Fruit fly (Drosophila melanogaster) whole organism, embryonic: ENCODE results near the gene CG14154.

Experiments
- Bdp1 ChIP-seq: fragments of 200-800 bp; sonication (Bioruptor generic); optimal IDR thresholded peaks from 3 replicates; lab custom pipeline; 2016; ENCODE audit warnings: missing biosample characterization, missing genetic modification characterization
- CG10209 ChIP-seq: fragments of 200-800 bp; sonication (Bioruptor generic); optimal IDR thresholded peaks from 3 replicates; lab custom pipeline; 2017; ENCODE audit warnings: missing biosample characterization, mild to moderate bottlenecking, missing genetic modification characterization, missing genetic modification reagents
- CG10321 ChIP-seq: fragments of 200-800 bp; sonication (Bioruptor generic); IDR thresholded peaks from 2 replicates; pipeline ENCODE4 v1.3.6; 2022; ENCODE audit warnings: missing biosample characterization, missing genetic modification characterization
- CG10959 ChIP-seq: fragments of 200-800 bp; sonication (Bioruptor generic); IDR thresholded peaks from 2 replicates; pipeline ENCODE4 v1.3.6; 2022; ENCODE audit warnings: missing biosample characterization, missing genetic modification characterization
- CG11695 ChIP-seq: fragments of 200-800 bp; sonication (Bioruptor generic); IDR thresholded peaks from 3 replicates; pipeline ENCODE4 v1.3.6; 2022; ENCODE audit warnings: missing biosample characterization, missing genetic modification characterization
- CG12391 ChIP-seq: fragments of 200-800 bp; sonication (Bioruptor generic); optimal IDR thresholded peaks from 3 replicates; lab custom pipeline; 2018; ENCODE audit warnings: missing biosample characterization, mild to moderate bottlenecking, missing genetic modification characterization, moderate library complexity
- CG13624 ChIP-seq: fragments of 200-800 bp; sonication (Bioruptor generic); optimal IDR thresholded peaks from 2 replicates; lab custom pipeline; 2016; ENCODE audit warnings: missing biosample characterization, missing genetic modification characterization
- CG14965 ChIP-seq: fragments of 200-800 bp; sonication (Bioruptor generic); optimal IDR thresholded peaks from 2 replicates; lab custom pipeline; 2016; ENCODE audit warnings: missing biosample characterization, missing genetic modification characterization, borderline replicate concordance
- CG16779 ChIP-seq: fragments of 200-800 bp; sonication (Bioruptor generic); IDR thresholded peaks from 2 replicates; pipeline ENCODE4 v1.3.6; 2022; ENCODE audit warnings: missing biosample characterization, missing genetic modification characterization
- CG16813 ChIP-seq: fragments of 200-800 bp; sonication (Bioruptor generic); IDR thresholded peaks from 3 replicates; pipeline ENCODE4 v1.3.6; 2022; ENCODE audit warnings: missing biosample characterization, missing genetic modification characterization; ENCODE audit not compliant: partially characterized antibody
- CG18476 ChIP-seq: fragments of 200-800 bp; sonication (Bioruptor generic); optimal IDR thresholded peaks from 2 replicates; lab custom pipeline; 2016; ENCODE audit warnings: missing biosample characterization, mild to moderate bottlenecking, missing genetic modification characterization
- CG18764 ChIP-seq: fragments of 200-800 bp; sonication (Bioruptor generic); optimal IDR thresholded peaks from 3 replicates; lab custom pipeline; 2016; ENCODE audit warnings: missing biosample characterization, missing genetic modification characterization
- CG2889 ChIP-seq: fragments of 200-800 bp; sonication (Bioruptor generic); IDR thresholded peaks from 3 replicates; pipeline ENCODE4 v1.3.6; 2022; ENCODE audit warnings: missing biosample characterization, missing genetic modification characterization
- CG34376 ChIP-seq: fragments of 200-800 bp; sonication (Bioruptor generic); optimal IDR thresholded peaks from 2 replicates; lab custom pipeline; 2018; ENCODE audit warnings: missing biosample characterization, mild to moderate bottlenecking, missing genetic modification characterization
- CG34422 ChIP-seq: fragments of 200-800 bp; sonication (Bioruptor generic); IDR thresholded peaks from 3 replicates; pipeline ENCODE4 v1.3.6; 2022; ENCODE audit warnings: missing biosample characterization, missing genetic modification characterization
- CG4707 ChIP-seq: fragments of 200-800 bp; sonication (Bioruptor generic); optimal IDR thresholded peaks from 2 replicates; lab custom pipeline; 2018; ENCODE audit warnings: missing biosample characterization, mild to moderate bottlenecking, missing genetic modification characterization, moderate library complexity
- CG6272 ChIP-seq: fragments of 200-800 bp; sonication (Bioruptor generic); IDR thresholded peaks from 2 replicates; pipeline ENCODE4 v1.3.6; 2022; ENCODE audit warnings: missing biosample characterization, missing genetic modification characterization
- CG6813 ChIP-seq: fragments of 200-800 bp; sonication (Bioruptor generic); optimal IDR thresholded peaks from 2 replicates; lab custom pipeline; 2017; ENCODE audit warnings: missing biosample characterization, missing genetic modification characterization, mild to moderate bottlenecking, moderate library complexity, missing genetic modification reagents
- CG8281 ChIP-seq: fragments of 200-800 bp; sonication (Bioruptor generic); optimal IDR thresholded peaks from 2 replicates; lab custom pipeline; 2018; ENCODE audit warnings: missing biosample characterization, mild to moderate bottlenecking, missing genetic modification characterization, moderate library complexity
- CG9609 ChIP-seq: fragments of 200-800 bp; sonication (Bioruptor generic); optimal IDR thresholded peaks from 3 replicates; lab custom pipeline; 2016; ENCODE audit warnings: missing biosample characterization, missing genetic modification characterization
- Dfd ChIP-seq, 2 experiments: fragments of >200 bp; optimal IDR thresholded peaks; 2 replicates each; lab custom pipeline; 2017; ENCODE audit warnings: missing biosample characterization in 2 of 2, missing genetic modification characterization in 2 of 2
- H15 ChIP-seq: fragments of 200-800 bp; sonication (Bioruptor generic); IDR thresholded peaks from 3 replicates; pipeline ENCODE4 v1.3.6; 2022; ENCODE audit warnings: missing biosample characterization, missing genetic modification characterization
- Hey ChIP-seq: fragments of 200-800 bp; sonication (Bioruptor generic); optimal IDR thresholded peaks from 3 replicates; lab custom pipeline; 2018; ENCODE audit warnings: missing biosample characterization, mild to moderate bottlenecking, missing genetic modification characterization
- HmgZ ChIP-seq: fragments of 200-800 bp; sonication (Bioruptor generic); optimal IDR thresholded peaks from 2 replicates; lab custom pipeline; 2018; ENCODE audit warnings: missing biosample characterization, mild to moderate bottlenecking, missing genetic modification characterization
- Hsf ChIP-seq: fragments of 200-800 bp; sonication (Bioruptor generic); optimal IDR thresholded peaks from 3 replicates; lab custom pipeline; 2016; ENCODE audit warnings: missing biosample characterization, missing genetic modification characterization
- Nf-YB ChIP-seq: fragments of 200-800 bp; sonication (Bioruptor generic); optimal IDR thresholded peaks from 3 replicates; lab custom pipeline; 2019; ENCODE audit warnings: missing biosample characterization, mild to moderate bottlenecking, missing genetic modification characterization, moderate library complexity
- Opbp ChIP-seq: fragments of 200-800 bp; sonication (Bioruptor generic); IDR thresholded peaks from 3 replicates; pipeline ENCODE4 v1.3.6; 2022; ENCODE audit warnings: missing biosample characterization, missing genetic modification characterization; ENCODE audit not compliant: partially characterized antibody
- Poxn ChIP-seq: fragments of 200-800 bp; sonication (Bioruptor generic); IDR thresholded peaks from 2 replicates; pipeline ENCODE4 v1.3.6; 2022; ENCODE audit warnings: missing biosample characterization, missing genetic modification characterization
- Spps ChIP-seq: fragments of 200-800 bp; sonication (Bioruptor generic); optimal IDR thresholded peaks from 2 replicates; lab custom pipeline; 2018; ENCODE audit warnings: missing biosample characterization, mild to moderate bottlenecking, missing genetic modification characterization
- al ChIP-seq: fragments of 200-800 bp; sonication (Bioruptor generic); IDR thresholded peaks from 2 replicates; pipeline ENCODE4 v1.3.6; 2022; ENCODE audit warnings: missing biosample characterization, missing genetic modification characterization
- chn ChIP-seq: fragments of 200-800 bp; sonication (Bioruptor generic); optimal IDR thresholded peaks from 2 replicates; lab custom pipeline; 2016; ENCODE audit warnings: missing biosample characterization, missing genetic modification characterization
- ci ChIP-seq: fragments of 200-800 bp; sonication (Bioruptor generic); IDR thresholded peaks from 3 replicates; pipeline ENCODE4 v1.3.6; 2022; ENCODE audit warnings: missing biosample characterization, missing genetic modification characterization
- croc ChIP-seq: fragments of 200-800 bp; sonication (Bioruptor generic); conservative IDR thresholded peaks from 3 replicates; pipeline ENCODE4 v1.3.6; 2022; ENCODE audit warnings: missing biosample characterization, missing genetic modification characterization
- crol ChIP-seq: fragments of 200-800 bp; sonication (Bioruptor generic); IDR thresholded peaks from 2 replicates; pipeline ENCODE4 v1.3.6; 2022; ENCODE audit warnings: missing biosample characterization, missing genetic modification characterization
- dmrt99B ChIP-seq: fragments of 200-800 bp; sonication (Bioruptor generic); optimal IDR thresholded peaks from 2 replicates; lab custom pipeline; 2018; ENCODE audit warnings: missing biosample characterization, mild to moderate bottlenecking, missing genetic modification characterization, moderate library complexity
- emc ChIP-seq: fragments of 200-800 bp; sonication (Bioruptor generic); optimal IDR thresholded peaks from 2 replicates; lab custom pipeline; 2016; ENCODE audit warnings: missing biosample characterization, missing genetic modification characterization
- fru ChIP-seq: fragments of >200 bp; optimal IDR thresholded peaks from 2 replicates; lab custom pipeline; 2017
- gem ChIP-seq: fragments of 200-800 bp; sonication (Bioruptor generic); optimal IDR thresholded peaks from 2 replicates; lab custom pipeline; 2019; ENCODE audit warnings: missing biosample characterization, mild to moderate bottlenecking, missing genetic modification characterization, moderate library complexity
- gro ChIP-seq: fragments of 200-800 bp; sonication (Bioruptor generic); optimal IDR thresholded peaks from 2 replicates; lab custom pipeline; 2016; ENCODE audit warnings: missing biosample characterization, missing genetic modification characterization
- hb ChIP-seq: fragments of 200-800 bp; sonication (Bioruptor generic); IDR thresholded peaks from 3 replicates; pipeline ENCODE4 v1.3.6; 2022; ENCODE audit warnings: missing biosample characterization, missing genetic modification characterization; ENCODE audit not compliant: partially characterized antibody
- hbn ChIP-seq: fragments of 200-800 bp; sonication (Bioruptor generic); IDR thresholded peaks from 2 replicates; pipeline ENCODE4 v1.3.6; 2022; ENCODE audit warnings: missing biosample characterization, missing genetic modification characterization; ENCODE audit not compliant: partially characterized antibody
- inv ChIP-seq: fragments of 200-800 bp; sonication (Bioruptor generic); IDR thresholded peaks from 2 replicates; pipeline ENCODE4 v1.3.6; 2022; ENCODE audit warnings: missing biosample characterization, missing genetic modification characterization; ENCODE audit not compliant: partially characterized antibody
- jing ChIP-seq: fragments of 200-800 bp; sonication (Bioruptor generic); optimal IDR thresholded peaks from 2 replicates; lab custom pipeline; 2018; ENCODE audit warnings: missing biosample characterization, mild to moderate bottlenecking, missing genetic modification characterization
- knrl ChIP-seq: fragments of 200-800 bp; sonication (Bioruptor generic); IDR thresholded peaks from 3 replicates; pipeline ENCODE4 v1.3.6; 2022; ENCODE audit warnings: missing biosample characterization, missing genetic modification characterization; ENCODE audit not compliant: partially characterized antibody
- org-1 ChIP-seq: fragments of 200-800 bp; sonication (Bioruptor generic); optimal IDR thresholded peaks from 2 replicates; lab custom pipeline; 2017; ENCODE audit warnings: missing biosample characterization, missing genetic modification characterization
- pb ChIP-seq: fragments of 200-800 bp; sonication (Bioruptor generic); optimal IDR thresholded peaks from 3 replicates; lab custom pipeline; 2016; ENCODE audit warnings: missing biosample characterization, missing genetic modification characterization
- psq ChIP-seq: fragments of 200-800 bp; sonication (Bioruptor generic); optimal IDR thresholded peaks from 2 replicates; lab custom pipeline; 2017; ENCODE audit warnings: missing biosample characterization, missing genetic modification characterization
- sd ChIP-seq: fragments of 200-800 bp; sonication (Bioruptor generic); optimal IDR thresholded peaks from 3 replicates; lab custom pipeline; 2018; ENCODE audit warnings: missing biosample characterization, mild to moderate bottlenecking, missing genetic modification characterization, moderate library complexity
- sisA ChIP-seq: fragments of 200-800 bp; sonication (Bioruptor generic); IDR thresholded peaks from 2 replicates; pipeline ENCODE4 v1.3.6; 2022; ENCODE audit warnings: missing biosample characterization, missing genetic modification characterization
- yki ChIP-seq: fragments of >200 bp; optimal IDR thresholded peaks from 3 replicates; lab custom pipeline; 2018
- zen2 ChIP-seq: fragments of 200-800 bp; sonication (Bioruptor generic); IDR thresholded peaks from 3 replicates; pipeline ENCODE4 v1.3.6; 2022; ENCODE audit warnings: missing biosample characterization, missing genetic modification characterization; ENCODE audit not compliant: partially characterized antibody
- zf30C ChIP-seq: fragments of 200-800 bp; sonication (Bioruptor generic); optimal IDR thresholded peaks from 3 replicates; lab custom pipeline; 2018; ENCODE audit warnings: missing biosample characterization, mild to moderate bottlenecking, missing genetic modification characterization

Gene CG14154

DNA sequence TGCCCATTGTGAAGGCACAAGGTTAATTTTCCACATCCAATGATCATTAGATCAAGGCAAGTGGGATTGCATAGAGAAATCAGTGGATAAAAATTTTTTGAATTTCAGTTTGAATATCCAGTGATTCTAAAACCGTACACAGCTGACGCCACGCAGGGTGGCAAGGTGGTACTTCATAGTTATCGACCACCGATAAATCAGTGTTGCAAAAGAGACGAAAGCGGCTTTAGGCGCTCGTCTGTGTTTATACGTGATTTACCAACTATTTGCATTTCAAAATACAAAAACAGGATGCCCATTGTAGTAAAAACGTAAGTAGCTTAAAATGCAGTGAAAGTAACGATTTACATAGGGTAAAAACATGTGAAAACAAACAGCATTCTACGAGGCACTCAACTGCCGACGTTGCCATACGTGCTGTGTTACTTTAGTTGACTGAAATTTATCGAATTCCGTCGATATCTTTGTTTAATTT, 10.8 kb upstream of the CG14154 start, which contains the start of the genes CG42535, CG34001 and hay (continued):
- TF ChIP-seq sd (peak; percentile 77), CG4707 (GFP tag; lab: Kevin White, UChicago) (no peak), CG10959 (GFP tag; lab: Robert Waterston, UW) (no peak), Opbp (GFP tag; lab: Robert Waterston, UW) (no peak), H15 (GFP tag; lab: Robert Waterston, UW) (no peak), zf30C (GFP tag; lab: Kevin White, UChicago) (no peak), org-1 (GFP tag; lab: Kevin White, UChicago) (no peak), CG6272 (GFP tag; lab: Robert Waterston, UW) (no peak), chn (GFP tag; lab: Kevin White, UChicago) (no peak), Hsf (GFP tag; lab: Kevin White, UChicago) (no peak), gro (no peak), CG12391 (peak; percentile 7), CG2889 (GFP tag; lab: Robert Waterston, UW) (no peak), CG18764 (no peak), CG16779 (GFP tag; lab: Robert Waterston, UW) (no peak), CG13624 (GFP tag; lab: Kevin White, UChicago) (peak; percentile 24), Hey (tag; lab: Kevin White, UChicago) (no peak), crol (GFP tag; lab: Robert Waterston, UW) (no peak), yki (no peak), CG18476 (GFP tag; lab: Kevin White, UChicago) (no peak), CG34422 (GFP tag; lab: Robert Waterston, UW) (no peak), emc (GFP tag; lab: Kevin White, UChicago) (no peak), CG10321 (no peak), al (GFP tag; lab: Robert Waterston, UW) (no peak), CG14965 (GFP tag; lab: Kevin White, UChicago) (no peak), Dfd (GFP tag; optimal IDR thresholded peaks at IDR 0.05; lab: Kevin White, UChicago) (no peak), gem (no peak), ci (GFP tag; lab: Robert Waterston, UW) (no peak), CG9609 (GFP tag; lab: Kevin White, UChicago) (no peak), Spps (tag; lab: Kevin White, UChicago) (no peak), CG8281 (tag; lab: Kevin White, UChicago) (no peak), zen2 (GFP tag; lab: Robert Waterston, UW) (no peak), pb (GFP tag; lab: Kevin White, UChicago) (no peak), CG34376 (no peak), CG6813 (GFP tag; lab: Kevin White, UChicago) (no peak), sisA (no peak), psq (no peak), dmrt99B (no peak), inv (no peak), knrl (GFP tag; lab: Robert Waterston, UW) (peak; percentile 53), Bdp1 (GFP tag; lab: Kevin White, UChicago) (no peak), HmgZ (peak; percentile 51), Poxn (GFP tag; lab: Robert Waterston, UW) (no peak), hb (no peak), CG11695 (no peak), fru (lab: Kevin White, UChicago) (no peak), CG16813 (GFP tag; lab: Robert Waterston, UW) (peak; percentile 54; the same call in 2 of the 3 replicates), Nf-YB (GFP tag; lab: Kevin White, UChicago) (no peak), hbn (0 out of 2 replicates have a peak, but pooled peaks have one; percentile 12), croc (no peak), jing (GFP tag; lab: Kevin White, UChicago) (no peak), CG10209 (GFP tag; lab: Kevin White, UChicago) (no peak)
